Worm (Caenorhabditis elegans): Measurements from ENCODE around the gene D2096.10.

Gene D2096.10

ce11 chrIV:8431567-8432458 is 42.8 kb upstream of the D2096.10 start (continued):
- TF ChIP-seq ztf-22 (GFP tag; optimal IDR thresholded peaks at IDR 0.05) (peak; percentile 0), F37B4.10 (GFP tag; IDR thresholded peaks at IDR 0.05) (no peak), B0336.3 (GFP tag; IDR thresholded peaks at IDR 0.05) (peak; percentile 55), nfyb-1 (GFP tag; IDR thresholded peaks at IDR 0.05) (peak; percentile 95), hsf-1 (GFP tag; IDR thresholded peaks at IDR 0.05) (0 out of 2 replicates have a peak, but pooled peaks have one; percentile 39)

DNA sequence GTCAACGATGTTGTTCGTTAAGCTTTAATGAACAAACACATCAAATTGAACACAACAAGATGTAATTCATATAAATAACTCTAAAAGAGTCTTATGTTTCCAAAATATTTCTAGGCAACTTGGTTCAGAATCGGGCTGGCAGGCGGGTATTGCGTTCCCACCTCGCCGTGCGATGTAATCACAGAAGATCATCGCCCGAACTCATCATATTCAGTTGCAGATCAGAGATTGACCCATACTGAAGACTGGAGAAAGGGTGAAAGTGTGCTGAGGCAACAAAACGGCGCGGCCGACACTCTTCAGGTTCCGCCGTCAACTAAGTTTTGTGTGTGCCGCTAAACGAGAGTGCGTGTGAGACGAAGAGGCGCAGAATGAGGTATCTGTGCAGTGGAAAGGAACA is 39.5 kb upstream of the D2096.10 start:
- TF ChIP-seq K12H6.12 (tag; optimal IDR thresholded peaks at IDR 0.05) (peak; percentile 66), attf-3 (GFP tag; conservative IDR thresholded peaks at IDR 0.05) (peak; percentile 65), B0261.1 (tag; optimal IDR thresholded peaks at IDR 0.05) (peak; percentile 41), akir-1 (GFP tag; optimal IDR thresholded peaks at IDR 0.05) (no peak), nfyb-1 (GFP tag; IDR thresholded peaks at IDR 0.05) (peak; percentile 95), ceh-91 (GFP tag; IDR thresholded peaks at IDR 0.05) (peak; percentile 69), F10E7.11 (tag; optimal IDR thresholded peaks at IDR 0.05) (peak; percentile 59), ets-4 (GFP tag; optimal IDR thresholded peaks at IDR 0.05) (peak; percentile 74), attf-6 (GFP tag; IDR thresholded peaks at IDR 0.05) (peak; percentile 91), dpl-1 (GFP tag; optimal IDR thresholded peaks at IDR 0.05) (no peak), sdz-38 (tag; optimal IDR thresholded peaks at IDR 0.05) (no peak), attf-5 (GFP tag; optimal IDR thresholded peaks at IDR 0.05) (peak; percentile 57), ekl-4 (GFP tag; IDR thresholded peaks at IDR 0.05) (peak; percentile 95), lir-1 (GFP tag; conservative IDR thresholded peaks at IDR 0.05) (peak; percentile 53; the same call in 1 of the 2 replicates), D2030.7 (GFP tag; IDR thresholded peaks at IDR 0.05) (peak; percentile 98), die-1 (tag; optimal IDR thresholded peaks at IDR 0.05) (peak; percentile 56), Y95B8A.8 (GFP tag; IDR thresholded peaks at IDR 0.05) (peak; percentile 70; the same call in 1 of the 2 replicates), rec-8 (tag; optimal IDR thresholded peaks at IDR 0.05) (peak in 1 of 2 experiments; percentile 20), F52B5.7 (tag; optimal IDR thresholded peaks at IDR 0.05) (peak; percentile 70), madf-8 (GFP tag; conservative IDR thresholded peaks at IDR 0.05) (peak; percentile 60), Y67H2A.10 (GFP tag; conservative IDR thresholded peaks at IDR 0.05) (0 out of 2 replicates have a peak, but pooled peaks have one; percentile 39), nhr-90 (tag; optimal IDR thresholded peaks at IDR 0.05) (peak; percentile 25), egrh-3 (GFP tag; IDR thresholded peaks at IDR 0.05) (peak; percentile 71), rcor-1 (GFP tag; IDR thresholded peaks at IDR 0.05) (peak; percentile 97), dox-1 (GFP tag; IDR thresholded peaks at IDR 0.05) (peak; percentile 98; the same call in 1 of the 2 replicates), dpff-1 (tag; optimal IDR thresholded peaks at IDR 0.05) (no peak), hmg-1.2 (GFP tag; IDR thresholded peaks at IDR 0.05) (peak; percentile 100), snpc-1.1 (tag; optimal IDR thresholded peaks at IDR 0.05; ENCODE audit: insufficient read depth) (peak; percentile 99), hmg-20 (GFP tag; IDR thresholded peaks at IDR 0.05) (peak; percentile 54; the same call in 1 of the 2 replicates), hlh-12 (tag; optimal IDR thresholded peaks at IDR 0.05) (no peak), cebp-2 (GFP tag; IDR thresholded peaks at IDR 0.05) (peak; percentile 80; the same call in 1 of the 2 replicates), cebp-1 (GFP tag; IDR thresholded peaks at IDR 0.05) (no peak), cebp-1 (tag; optimal IDR thresholded peaks at IDR 0.05) (no peak), ztf-28 (GFP tag; IDR thresholded peaks at IDR 0.05) (peak; percentile 40; the same call in 1 of the 2 replicates), sptf-2 (GFP tag; optimal IDR thresholded peaks at IDR 0.05) (no peak), B0035.1 (tag; optimal IDR thresholded peaks at IDR 0.05) (peak; percentile 34), aptf-3 (GFP tag; IDR thresholded peaks at IDR 0.05) (no peak), nfya-1 (tag; optimal IDR thresholded peaks at IDR 0.05; ENCODE audit: borderline replicate concordance, insufficient read depth) (no peak), tbp1 (GFP tag; optimal IDR thresholded peaks at IDR 0.05) (peak; percentile 83), snpc-1.3 (tag; optimal IDR thresholded peaks at IDR 0.05; ENCODE audit: insufficient read depth) (peak; percentile 95)

Data from whole organism, young adult.